Fruit fly (Drosophila melanogaster): ENCODE results near the gene CG31715.

DNA sequence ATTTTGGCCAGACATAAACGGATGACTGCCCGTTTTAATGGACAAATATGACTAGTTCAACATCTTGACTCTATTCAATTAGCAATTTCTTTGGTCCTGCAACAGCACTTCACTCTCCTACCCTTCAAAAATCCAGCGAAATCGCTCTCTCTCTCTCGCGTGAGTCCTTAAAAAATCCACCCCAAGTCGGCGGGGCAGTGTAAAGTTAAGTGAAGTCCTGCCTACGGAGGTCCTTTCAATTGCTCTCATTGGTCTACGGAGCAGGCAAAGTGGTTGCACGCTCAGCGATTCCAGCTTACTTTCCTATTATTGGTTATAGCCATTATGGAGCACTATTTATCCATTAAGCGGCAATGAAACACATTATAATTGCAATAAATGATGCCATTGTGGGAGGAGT lies 12.5 kb downstream of the CG31715 start, which contains the start of gene CG34367:
- TF ChIP-seq usp (GFP tag; optimal IDR thresholded peaks at IDR 0.05): no peak
- no peak for TF ChIP-seq Myc (optimal IDR thresholded peaks at IDR 0.05)
- TF ChIP-seq pan (optimal IDR thresholded peaks at IDR 0.05): no peak
- no peak for TF ChIP-seq CrebA (GFP tag; optimal IDR thresholded peaks at IDR 0.05; ENCODE audit: borderline replicate concordance)
- TF ChIP-seq foxo (GFP tag; optimal IDR thresholded peaks at IDR 0.05): no peak
- no peak for TF ChIP-seq Dif (GFP tag; optimal IDR thresholded peaks at IDR 0.05; ENCODE audit: partially characterized antibody)
- no peak for TF ChIP-seq br (GFP tag; optimal IDR thresholded peaks at IDR 0.05)
- no peak for TF ChIP-seq sage (GFP tag; optimal IDR thresholded peaks at IDR 0.05)

All from whole organism, wandering third instar larva.